Worm (Caenorhabditis elegans): ENCODE data around the gene prdm-14.

prdm-14 gene

DNA sequence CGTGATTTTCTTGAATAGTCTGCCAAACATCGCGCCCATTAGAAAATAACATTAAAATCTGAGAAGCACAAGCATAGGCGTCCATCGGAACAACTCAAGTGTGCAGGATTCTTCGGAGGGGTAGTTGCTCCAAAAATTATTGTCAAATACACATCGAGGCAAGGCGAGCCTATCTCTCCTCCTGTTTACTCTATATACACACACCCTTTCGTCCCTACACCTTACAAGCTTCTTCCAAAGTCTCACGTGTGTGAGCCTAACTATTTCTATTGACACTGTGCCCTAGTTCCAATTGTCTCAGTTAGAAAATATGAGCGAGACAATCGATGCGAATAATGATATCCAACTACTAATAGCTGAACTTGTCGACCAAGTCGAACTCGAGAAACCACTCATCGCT, 45.9 kb downstream of the prdm-14 start:
- TF ChIP-seq php-3 (GFP tag; IDR thresholded peaks at IDR 0.05) (no peak), pha-4 (GFP tag; IDR thresholded peaks at IDR 0.05) (no peak), pha-4 (tag; optimal IDR thresholded peaks at IDR 0.05) (peak; percentile 67), D1046.2 (GFP tag; IDR thresholded peaks at IDR 0.05) (no peak), duxl-1 (tag; optimal IDR thresholded peaks at IDR 0.05; ENCODE audit: poor library complexity) (no peak), nhr-111 (GFP tag; optimal IDR thresholded peaks at IDR 0.05) (no peak), dmd-8 (GFP tag; IDR thresholded peaks at IDR 0.05) (no peak), mdl-1 (tag; optimal IDR thresholded peaks at IDR 0.05) (no peak), skn-1 (tag; optimal IDR thresholded peaks at IDR 0.05) (no peak)

DNA sequence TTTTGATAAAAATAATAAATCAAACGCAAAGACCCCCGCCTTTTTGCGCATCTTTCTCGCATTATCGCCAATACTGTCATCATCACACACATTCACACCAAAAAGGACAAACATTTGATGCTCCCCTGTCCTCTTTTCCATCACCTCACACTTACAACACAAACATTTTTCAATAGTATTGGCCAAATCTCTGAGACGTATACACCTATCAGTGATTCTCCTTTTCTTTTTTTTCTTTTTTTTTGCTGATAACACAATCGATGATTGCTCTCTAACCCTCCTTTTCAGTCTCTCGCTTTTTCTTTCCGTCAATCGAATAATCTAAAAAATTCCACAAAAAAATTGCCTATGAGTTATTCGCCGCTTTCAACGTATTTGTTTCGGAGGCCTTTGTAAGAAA, 50.8 kb downstream of the prdm-14 start:
- peak; percentile 85 for TF ChIP-seq pqm-1 (tag; optimal IDR thresholded peaks at IDR 0.05)
- no peak for TF ChIP-seq tag-97 (GFP tag; IDR thresholded peaks at IDR 0.05)
- TF ChIP-seq nhr-28 (tag; optimal IDR thresholded peaks at IDR 0.05), result peak; percentile 51
- TF ChIP-seq nhr-6 (tag; optimal IDR thresholded peaks at IDR 0.05), result peak; percentile 12
- no peak for TF ChIP-seq nhr-77 (tag; optimal IDR thresholded peaks at IDR 0.05)
- TF ChIP-seq daf-16 (GFP tag; optimal IDR thresholded peaks at IDR 0.05), result no peak
- TF ChIP-seq daf-16 (tag; optimal IDR thresholded peaks at IDR 0.05), result peak; percentile 80
- no peak for TF ChIP-seq lin-13 (GFP tag; optimal IDR thresholded peaks at IDR 0.05)
- peak; percentile 10 for TF ChIP-seq mes-2 (tag; optimal IDR thresholded peaks at IDR 0.05; ENCODE audit: poor library complexity, severe bottlenecking)
- TF ChIP-seq hlh-11 (tag; optimal IDR thresholded peaks at IDR 0.05), result peak; percentile 60
- 0 out of 2 replicates have a peak, but pooled peaks have one; percentile 37 for TF ChIP-seq ceh-20 (GFP tag; IDR thresholded peaks at IDR 0.05)
- no peak for TF ChIP-seq nhr-10 (tag; optimal IDR thresholded peaks at IDR 0.05)
- peak; percentile 56 for TF ChIP-seq dmd-6 (GFP tag; IDR thresholded peaks at IDR 0.05)
- 0 out of 2 replicates have a peak, but pooled peaks have one; percentile 38 for TF ChIP-seq php-3 (GFP tag; IDR thresholded peaks at IDR 0.05)
- TF ChIP-seq T20F7.1 (GFP tag; optimal IDR thresholded peaks at IDR 0.05), result no peak
- TF ChIP-seq dve-1 (tag; optimal IDR thresholded peaks at IDR 0.05; ENCODE audit: insufficient read depth), result peak; percentile 58

All from whole organism, L4 larva.